Fruit fly (Drosophila melanogaster): ENCODE measurements around the gene CG15747.

The CG15747 gene

DNA sequence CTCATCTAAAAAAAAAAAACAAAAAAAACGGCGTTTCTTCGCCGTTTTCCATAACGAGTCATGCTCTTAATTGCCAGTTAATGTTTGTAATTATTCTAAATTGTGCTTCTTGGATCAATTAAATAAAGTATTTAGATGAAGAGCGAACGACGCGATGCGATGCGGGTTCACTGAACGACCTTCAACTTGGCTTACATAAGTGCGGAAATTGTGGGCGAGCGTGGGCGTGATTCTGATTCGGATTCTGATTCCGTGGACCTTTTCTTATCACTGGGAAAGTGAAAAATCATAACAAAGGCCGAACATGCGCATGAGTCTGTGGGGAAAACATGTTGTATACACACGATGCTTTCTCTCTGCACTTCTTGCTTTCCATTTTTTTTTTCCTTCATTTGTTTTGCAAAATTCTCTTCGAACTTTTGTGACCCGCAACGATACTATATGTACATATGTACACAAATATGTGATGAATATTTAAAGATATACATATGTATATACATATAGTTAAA lies 37.4 kb downstream of the CG15747 start:
- peak; percentile 51 for TF ChIP-seq ewg (GFP tag; optimal IDR thresholded peaks at IDR 0.05)
- no peak for TF ChIP-seq CG43689 (GFP tag; IDR thresholded peaks at IDR 0.05)
- peak in 1 of 2 experiments; percentile 62 for TF ChIP-seq Pdp1 (GFP tag; optimal IDR thresholded peaks at IDR 0.05)

dm6 chrX:13376520-13376919 lies 38.4 kb downstream of the CG15747 start:
- TF ChIP-seq hkb (optimal IDR thresholded peaks at IDR 0.05): no peak
- TF ChIP-seq hkb (GFP tag; IDR thresholded peaks at IDR 0.05): peak; percentile 25; the same call in 1 of the 2 replicates
- TF ChIP-seq CG8388 (GFP tag; optimal IDR thresholded peaks at IDR 0.05): peak; percentile 12
- peak; percentile 37 for TF ChIP-seq CG9727 (GFP tag; optimal IDR thresholded peaks at IDR 0.05)
- no peak for TF ChIP-seq CG4854 (GFP tag; optimal IDR thresholded peaks at IDR 0.05)
- no peak for TF ChIP-seq ase (GFP tag; IDR thresholded peaks at IDR 0.05)
- TF ChIP-seq Rfx (GFP tag; IDR thresholded peaks at IDR 0.05): peak; percentile 39; the same call in 1 of the 2 replicates
- TF ChIP-seq CG2129 (GFP tag; IDR thresholded peaks at IDR 0.05; ENCODE audit: partially characterized antibody): no peak
- peak; percentile 42 for TF ChIP-seq zfh2 (GFP tag; optimal IDR thresholded peaks at IDR 0.05)
- no peak for TF ChIP-seq cato (GFP tag; optimal IDR thresholded peaks at IDR 0.05; ENCODE audit: borderline replicate concordance)
- peak; percentile 3 for TF ChIP-seq ind (GFP tag; optimal IDR thresholded peaks at IDR 0.05)
- TF ChIP-seq Hmr (GFP tag; optimal IDR thresholded peaks at IDR 0.05): peak; percentile 52
- TF ChIP-seq CG13775 (GFP tag; optimal IDR thresholded peaks at IDR 0.05): peak; percentile 12
- TF ChIP-seq exex (tag; optimal IDR thresholded peaks at IDR 0.05): peak; percentile 69
- TF ChIP-seq gt (GFP tag; IDR thresholded peaks at IDR 0.05): no peak
- peak; percentile 25 for TF ChIP-seq caup (GFP tag; optimal IDR thresholded peaks at IDR 0.05; ENCODE audit: severe bottlenecking)
- TF ChIP-seq nom (GFP tag; optimal IDR thresholded peaks at IDR 0.05): peak; percentile 26
- peak; percentile 16 for TF ChIP-seq CG30403 (GFP tag; optimal IDR thresholded peaks at IDR 0.05)
- TF ChIP-seq CG3065 (GFP tag; optimal IDR thresholded peaks at IDR 0.05): no peak
- TF ChIP-seq CG7357 (GFP tag; IDR thresholded peaks at IDR 0.05): no peak
- TF ChIP-seq eve (GFP tag; optimal IDR thresholded peaks at IDR 0.05): peak in 1 of 2 experiments; percentile 18
- TF ChIP-seq cwo (GFP tag; optimal IDR thresholded peaks at IDR 0.05): peak; percentile 43
- no peak for TF ChIP-seq Atf3 (GFP tag; optimal IDR thresholded peaks at IDR 0.05)
- peak; percentile 15 for TF ChIP-seq CG9609 (GFP tag; optimal IDR thresholded peaks at IDR 0.05)
- peak; percentile 67 for TF ChIP-seq CG18599 (GFP tag; optimal IDR thresholded peaks at IDR 0.05)
- TF ChIP-seq lmd (GFP tag; IDR thresholded peaks at IDR 0.05): peak; percentile 24; the same call in 1 of the 2 replicates
- 0 out of 3 replicates have a peak, but pooled peaks have one; percentile 15 for TF ChIP-seq so (GFP tag; IDR thresholded peaks at IDR 0.05)
- TF ChIP-seq CG12071 (GFP tag; optimal IDR thresholded peaks at IDR 0.05): no peak
- no peak for TF ChIP-seq CG11247 (GFP tag; IDR thresholded peaks at IDR 0.05)
- no peak for TF ChIP-seq Oaz (GFP tag; IDR thresholded peaks at IDR 0.05)
- 0 out of 3 replicates have a peak, but pooled peaks have one; percentile 43 for TF ChIP-seq CG11456 (GFP tag; IDR thresholded peaks at IDR 0.05)
- TF ChIP-seq CG11695 (GFP tag; IDR thresholded peaks at IDR 0.05): 0 out of 3 replicates have a peak, but pooled peaks have one; percentile 42
- no peak for TF ChIP-seq Trl (optimal IDR thresholded peaks at IDR 0.05)
- TF ChIP-seq Trl (GFP tag; optimal IDR thresholded peaks at IDR 0.05): peak; percentile 21
- peak; percentile 17 for TF ChIP-seq CG7839 (tag; optimal IDR thresholded peaks at IDR 0.05)
- TF ChIP-seq CG15514 (GFP tag; optimal IDR thresholded peaks at IDR 0.05): peak; percentile 29
- peak; percentile 37 for TF ChIP-seq Meics (GFP tag; optimal IDR thresholded peaks at IDR 0.05)
- TF ChIP-seq CG15011 (GFP tag; optimal IDR thresholded peaks at IDR 0.05): peak; percentile 6
- TF ChIP-seq prd (optimal IDR thresholded peaks at IDR 0.05): no peak
- 0 out of 3 replicates have a peak, but pooled peaks have one; percentile 14 for TF ChIP-seq prd (GFP tag; IDR thresholded peaks at IDR 0.05)
- TF ChIP-seq CG12769 (tag; optimal IDR thresholded peaks at IDR 0.05): peak; percentile 46
- TF ChIP-seq H15 (GFP tag; IDR thresholded peaks at IDR 0.05): no peak
- peak; percentile 16; the same call in 1 of the 2 replicates for TF ChIP-seq CG14014 (GFP tag; IDR thresholded peaks at IDR 0.05)
- TF ChIP-seq ken (GFP tag; IDR thresholded peaks at IDR 0.05): no peak
- peak; percentile 8 for TF ChIP-seq CG12155 (GFP tag; optimal IDR thresholded peaks at IDR 0.05)
- TF ChIP-seq CG2120 (GFP tag; optimal IDR thresholded peaks at IDR 0.05): peak; percentile 71
